Worm (Caenorhabditis elegans) whole organism, L2 larva: ENCODE measurements around the gene sir-2.1.

Source experiments
- C34F6.9 ChIP-seq: fragments of 150-350 bp; optimal IDR thresholded peaks from 2 replicates; lab custom pipeline; 2014; ENCODE audit warnings: missing biosample characterization, missing genetic modification characterization
- R02D3.7 ChIP-seq: fragments of 150-350 bp; optimal IDR thresholded peaks from 2 replicates; lab custom pipeline; 2014; ENCODE audit warnings: missing biosample characterization, missing genetic modification characterization
- Y55F3AM.14 ChIP-seq: fragments of 200-800 bp; sonication (Bioruptor generic); optimal IDR thresholded peaks from 2 replicates; lab custom pipeline; 2018; ENCODE audit warnings: mild to moderate bottlenecking, missing genetic modification characterization, missing compliant biosample characterization
- ZK546.5 ChIP-seq: sonication (generic microtip); optimal IDR thresholded peaks from 2 replicates; lab custom pipeline; 2017; ENCODE audit warnings: missing biosample characterization, missing genetic modification characterization
- alr-1 ChIP-seq: fragments of 150-350 bp; optimal IDR thresholded peaks from 2 replicates; lab custom pipeline; 2014; ENCODE audit warnings: missing biosample characterization, missing genetic modification characterization
- aly-2 ChIP-seq: fragments of 150-350 bp; optimal IDR thresholded peaks from 2 replicates; lab custom pipeline; 2014; ENCODE audit warnings: missing biosample characterization, missing genetic modification characterization
- ama-1 ChIP-seq: fragments of 150-350 bp; optimal IDR thresholded peaks from 2 replicates; lab custom pipeline; 2018; ENCODE audit warnings: inconsistent platforms
- blmp-1 ChIP-seq: sonication (generic microtip); optimal IDR thresholded peaks from 2 replicates; lab custom pipeline; 2017; ENCODE audit warnings: missing genetic modification characterization, mild to moderate bottlenecking, missing compliant biosample characterization, antibody characterized with exemption, moderate library complexity; ENCODE audit not compliant: insufficient read depth
- crh-2 ChIP-seq: sonication (generic microtip); optimal IDR thresholded peaks from 2 replicates; lab custom pipeline; 2017; ENCODE audit warnings: missing biosample characterization, missing genetic modification characterization
- dmd-4 ChIP-seq: sonication (generic microtip); optimal IDR thresholded peaks from 2 replicates; lab custom pipeline; 2017; ENCODE audit warnings: missing biosample characterization, missing genetic modification characterization
- egl-27 ChIP-seq: sonication (generic microtip); optimal IDR thresholded peaks from 3 replicates; lab custom pipeline; 2017; ENCODE audit warnings: missing biosample characterization, missing genetic modification reagents, missing genetic modification characterization
- gmeb-1 ChIP-seq: fragments of 150-350 bp; optimal IDR thresholded peaks from 2 replicates; lab custom pipeline; 2014; ENCODE audit warnings: missing biosample characterization, missing genetic modification characterization
- lin-13 ChIP-seq: fragments of 150-350 bp; optimal IDR thresholded peaks from 2 replicates; lab custom pipeline; 2014; ENCODE audit warnings: missing biosample characterization, missing genetic modification reagents, missing genetic modification characterization
- lsy-2 ChIP-seq, 2 experiments: fragments of 150-350 bp in 1 of 2; sonication (generic microtip) in 1 of 2; optimal IDR thresholded peaks; 2 replicates each; lab custom pipeline; 2014 to 2017; ENCODE audit warnings: missing biosample characterization in 2 of 2, missing genetic modification characterization in 2 of 2
- mdl-1 ChIP-seq, 2 experiments: fragments of 150-350 bp in 1 of 2; sonication (generic microtip) in 1 of 2; optimal IDR thresholded peaks; 2 replicates each; lab custom pipeline; 2017; ENCODE audit warnings: missing biosample characterization in 2 of 2, missing genetic modification characterization in 2 of 2
- nhr-10 ChIP-seq: sonication (generic microtip); optimal IDR thresholded peaks from 2 replicates; lab custom pipeline; 2017; ENCODE audit warnings: missing biosample characterization, missing genetic modification characterization
- nhr-11 ChIP-seq: fragments of 150-350 bp; optimal IDR thresholded peaks from 2 replicates; lab custom pipeline; 2014; ENCODE audit warnings: missing biosample characterization, missing genetic modification characterization
- nhr-129 ChIP-seq: fragments of 150-350 bp; optimal IDR thresholded peaks from 2 replicates; lab custom pipeline; 2014; ENCODE audit warnings: missing biosample characterization, missing genetic modification characterization
- nhr-21 ChIP-seq: fragments of 150-350 bp; optimal IDR thresholded peaks from 2 replicates; lab custom pipeline; 2014; ENCODE audit warnings: missing biosample characterization, missing genetic modification characterization
- nhr-23 ChIP-seq: fragments of 150-350 bp; optimal IDR thresholded peaks from 2 replicates; lab custom pipeline; 2014; ENCODE audit warnings: missing biosample characterization, missing genetic modification reagents, missing genetic modification characterization
- nhr-237 ChIP-seq: fragments of 150-350 bp; optimal IDR thresholded peaks from 2 replicates; lab custom pipeline; 2014; ENCODE audit warnings: missing biosample characterization, missing genetic modification characterization
- nhr-6 ChIP-seq: fragments of 150-350 bp; optimal IDR thresholded peaks from 2 replicates; lab custom pipeline; 2014; ENCODE audit warnings: missing biosample characterization, missing genetic modification characterization
- sem-4 ChIP-seq: fragments of 150-350 bp; optimal IDR thresholded peaks from 2 replicates; lab custom pipeline; 2014; ENCODE audit warnings: missing biosample characterization, missing genetic modification reagents, missing genetic modification characterization
- sma-9 ChIP-seq, 2 experiments: fragments of 150-350 bp in 1 of 2; sonication (generic microtip) in 1 of 2; optimal IDR thresholded peaks; 2 replicates each; lab custom pipeline; 2014 to 2016; ENCODE audit warnings: missing genetic modification characterization in 2 of 2, mild to moderate bottlenecking in 1 of 2, missing biosample characterization in 1 of 2, missing compliant biosample characterization in 1 of 2, missing genetic modification reagents in 1 of 2, moderate library complexity in 1 of 2
- snpc-4 ChIP-seq: fragments of 150-350 bp; optimal IDR thresholded peaks from 2 replicates; lab custom pipeline; 2014; ENCODE audit warnings: missing biosample characterization, missing genetic modification characterization
- unc-39 ChIP-seq: fragments of 150-350 bp; optimal IDR thresholded peaks from 2 replicates; lab custom pipeline; 2014; ENCODE audit warnings: missing biosample characterization, missing genetic modification characterization
- unc-55 ChIP-seq: fragments of 150-350 bp; sonication (generic microtip); optimal IDR thresholded peaks from 3 replicates; lab custom pipeline; 2014; ENCODE audit warnings: missing biosample characterization, missing genetic modification reagents, missing genetic modification characterization
- unc-62 ChIP-seq: fragments of 150-350 bp; optimal IDR thresholded peaks from 2 replicates; lab custom pipeline; 2014; ENCODE audit warnings: missing biosample characterization, missing genetic modification reagents, missing genetic modification characterization
- zag-1 ChIP-seq: fragments of 150-350 bp; optimal IDR thresholded peaks from 2 replicates; lab custom pipeline; 2014; ENCODE audit warnings: missing biosample characterization, missing genetic modification characterization
- ztf-1 ChIP-seq: fragments of 200-800 bp; sonication (Bioruptor generic); conservative IDR thresholded peaks from 2 replicates; pipeline ENCODE4 v1.3.6; 2022; ENCODE audit warnings: missing genetic modification characterization, missing compliant biosample characterization
- ztf-11 ChIP-seq: sonication (generic microtip); optimal IDR thresholded peaks from 2 replicates; lab custom pipeline; 2017; ENCODE audit warnings: missing biosample characterization, missing genetic modification characterization
- ztf-4 ChIP-seq: fragments of 150-350 bp; optimal IDR thresholded peaks from 2 replicates; lab custom pipeline; 2014; ENCODE audit warnings: missing biosample characterization, missing genetic modification characterization

The sir-2.1 gene

DNA sequence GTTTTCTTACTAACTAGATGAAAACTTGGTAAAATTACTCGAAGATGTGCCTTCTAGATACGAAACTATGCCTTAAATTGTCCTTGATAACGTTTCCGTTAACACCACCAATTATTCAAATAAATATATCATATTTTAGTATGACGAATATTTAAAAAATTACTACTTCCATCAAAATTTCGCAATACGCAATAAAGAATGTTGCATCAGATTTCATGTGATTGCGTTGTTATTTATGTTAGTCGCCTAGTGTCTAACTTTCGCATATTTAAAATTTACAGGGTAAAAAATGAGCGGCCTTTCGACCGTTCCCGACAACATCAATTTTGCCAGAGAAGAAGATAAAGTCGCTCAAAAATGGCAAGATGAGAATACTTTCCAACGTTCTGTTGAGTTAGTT is 2.3 kb upstream of the sir-2.1 start, which contains the start of gene iars-1:
iars-1 (plus strand) TSS at position 276 of the 400 bp plus-strand sequence.
- TF ChIP-seq crh-2 (tag; lab: Kevin White, UChicago) (no peak), unc-55 (GFP tag; lab: Kevin White, UChicago) (no peak), egl-27 (tag; lab: Kevin White, UChicago) (no peak), sem-4 (tag; lab: Kevin White, UChicago) (no peak), nhr-129 (tag; lab: Kevin White, UChicago) (peak; percentile 11)

DNA sequence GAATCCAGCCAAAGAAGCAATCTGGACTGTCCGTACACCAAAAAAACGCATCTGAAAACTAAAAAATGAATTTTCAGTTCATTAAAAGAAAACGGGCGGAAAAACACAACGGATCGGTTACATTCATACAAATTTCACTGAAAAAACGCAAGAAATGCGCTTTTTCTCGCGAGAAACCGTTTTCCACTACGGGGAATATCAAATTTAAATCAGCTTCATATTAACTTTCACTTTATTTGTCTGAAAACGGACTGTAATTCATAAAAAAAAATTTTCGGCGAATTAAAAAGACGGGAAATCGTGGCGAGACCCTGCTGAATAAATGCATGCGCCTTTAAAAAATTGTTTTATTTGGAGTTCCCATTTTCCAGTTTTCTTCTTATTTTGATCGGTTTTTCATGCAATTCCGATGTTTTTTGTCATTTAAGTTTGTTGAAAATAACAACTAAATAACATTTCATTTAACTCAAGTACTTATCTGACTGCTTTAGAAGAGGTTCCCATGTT is 1.8 kb upstream of the sir-2.1 start, which contains the start of gene pges-2:
pges-2 (minus strand) TSS at position 51 of the 507 bp plus-strand sequence.
- TF ChIP-seq C34F6.9 (tag; lab: Kevin White, UChicago) (peak; percentile 53), zag-1 (tag; lab: Kevin White, UChicago) (no peak), mdl-1 (tag; optimal IDR thresholded peaks at IDR 0.05; lab: Kevin White, UChicago) (no peak), nhr-237 (tag; lab: Kevin White, UChicago) (no peak), Y55F3AM.14 (no peak), unc-55 (GFP tag; lab: Kevin White, UChicago) (peak; percentile 58), nhr-21 (tag; lab: Kevin White, UChicago) (no peak), lsy-2 (tag; optimal IDR thresholded peaks at IDR 0.05; lab: Kevin White, UChicago) (peak in 1 of 2 experiments; percentile 62)
- TF ChIP-seq, all 48 proteins: peak for 3

DNA sequence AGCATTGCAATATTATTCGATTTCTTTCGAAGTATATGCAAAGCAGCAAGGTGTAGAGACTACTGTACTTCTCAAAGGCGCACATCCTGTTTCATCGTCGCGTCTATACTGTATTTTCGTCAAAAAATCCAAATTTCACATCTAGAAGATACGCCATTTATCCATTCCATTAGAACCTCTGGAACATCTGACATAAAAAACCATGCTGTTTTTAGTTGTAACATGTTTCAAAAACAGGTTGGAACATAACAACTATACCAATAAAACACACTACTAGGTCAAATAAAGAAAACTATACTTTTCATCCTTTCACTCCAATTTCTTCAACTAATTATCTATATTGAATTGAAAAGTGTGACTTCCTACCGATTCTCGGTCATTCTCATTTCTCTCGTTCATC is 5.7 kb downstream of the sir-2.1 start, which contains the start of gene ugt-59:
ugt-59 (plus strand) TSS at position 301 of the 400 bp plus-strand sequence.
- TF ChIP-seq blmp-1 (tag; lab: Kevin White, UChicago) (no peak), unc-39 (tag; lab: Kevin White, UChicago) (no peak), R02D3.7 (tag; lab: Kevin White, UChicago) (no peak), ztf-1 (GFP tag; lab: Robert Waterston, UW) (no peak), aly-2 (tag; lab: Kevin White, UChicago) (no peak), unc-62 (GFP tag; lab: Kevin White, UChicago) (no peak), nhr-6 (tag; lab: Kevin White, UChicago) (no peak), nhr-11 (no peak), ztf-4 (tag; lab: Kevin White, UChicago) (no peak), nhr-10 (tag; lab: Kevin White, UChicago) (no peak), ZK546.5 (no peak), nhr-21 (tag; lab: Kevin White, UChicago) (no peak), C34F6.9 (tag; lab: Kevin White, UChicago) (no peak)

DNA sequence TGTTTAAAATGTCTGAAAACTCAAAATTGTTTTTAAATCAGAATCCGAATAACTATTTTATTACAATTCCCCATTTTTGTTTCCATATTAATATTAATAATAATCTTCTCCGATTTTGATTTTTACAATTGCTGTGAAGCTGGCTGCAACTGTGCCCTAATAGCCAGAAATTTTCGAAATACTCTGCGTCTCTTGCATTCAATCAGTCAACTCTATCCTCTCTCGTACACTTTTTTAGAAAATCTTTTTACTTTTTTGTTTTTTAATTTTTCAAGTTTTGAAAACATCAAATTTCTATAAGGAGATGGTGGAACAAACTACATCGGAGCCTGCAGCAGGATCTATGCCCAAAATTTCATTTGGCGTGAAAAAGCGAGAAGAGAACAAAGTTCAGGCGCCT is 8.2 kb downstream of the sir-2.1 start, which contains the start of gene gkow-1:
gkow-1 (plus strand) TSS at position 301 of the 400 bp plus-strand sequence.
- peak; percentile 7 for TF ChIP-seq crh-2 (tag; lab: Kevin White, UChicago)
- TF ChIP-seq ama-1, result no peak
- TF ChIP-seq ztf-11 (tag; lab: Kevin White, UChicago), result no peak
- TF ChIP-seq unc-55 (GFP tag; lab: Kevin White, UChicago), result peak; percentile 39
- TF ChIP-seq dmd-4 (tag; lab: Kevin White, UChicago), result no peak
- no peak for TF ChIP-seq lin-13 (GFP tag; lab: Kevin White, UChicago)
- TF ChIP-seq R02D3.7 (tag; lab: Kevin White, UChicago), result no peak
- TF ChIP-seq C34F6.9 (tag; lab: Kevin White, UChicago), result peak; percentile 33

DNA sequence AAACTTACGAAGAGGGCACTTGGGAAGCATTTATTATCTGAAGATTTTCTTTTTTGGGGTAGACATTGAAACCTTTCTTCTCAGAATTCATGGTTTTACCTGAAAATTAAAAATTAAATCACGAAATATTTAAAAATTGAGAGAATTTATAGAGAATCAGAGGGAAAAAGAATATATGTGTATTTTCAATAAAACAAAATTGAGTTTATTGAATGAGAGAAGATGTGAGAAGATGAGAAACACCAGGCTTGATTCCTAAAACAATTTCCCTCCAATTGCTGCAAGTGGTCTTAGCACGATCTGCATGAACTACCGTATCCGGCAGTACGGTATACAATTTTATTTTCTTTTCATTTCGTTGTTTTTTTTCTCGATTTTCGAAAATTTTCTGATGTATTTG is 9.0 kb downstream of the sir-2.1 start, which contains the start of gene R11A8.1:
R11A8.1 (minus strand) TSS at position 101 of the 400 bp plus-strand sequence.
- no peak for TF ChIP-seq lsy-2 (tag; optimal IDR thresholded peaks at IDR 0.05; lab: Kevin White, UChicago)
- TF ChIP-seq, all 48 proteins: peak for 0

DNA sequence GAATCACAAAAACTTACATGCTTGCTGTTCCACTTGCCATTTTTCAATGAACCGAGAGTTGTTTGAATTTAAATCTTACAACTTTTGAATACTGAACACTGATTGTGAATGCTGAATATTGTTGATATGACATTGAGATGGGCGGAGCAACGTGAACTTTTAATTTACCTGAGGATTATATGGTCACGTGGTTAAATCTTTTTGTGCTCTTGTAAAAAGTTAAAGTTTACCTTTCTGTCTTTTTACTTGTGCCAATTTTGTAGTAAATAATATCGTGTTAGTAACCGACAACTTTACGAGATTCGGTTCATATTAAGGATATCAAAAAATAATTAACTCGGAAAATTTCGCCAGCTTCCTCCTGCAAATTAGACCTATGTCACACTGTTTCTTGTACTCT is 13.8 kb downstream of the sir-2.1 start, which contains the start of gene Y43C5B.2:
Y43C5B.2 (minus strand) TSS at position 101 of the 400 bp plus-strand sequence.
- TF ChIP-seq dmd-4 (tag; lab: Kevin White, UChicago), result no peak
- no peak for TF ChIP-seq alr-1 (tag; lab: Kevin White, UChicago)
- TF ChIP-seq snpc-4 (tag; lab: Kevin White, UChicago), result no peak
- TF ChIP-seq mdl-1 (tag; optimal IDR thresholded peaks at IDR 0.05; lab: Kevin White, UChicago), result no peak
- TF ChIP-seq unc-62 (GFP tag; lab: Kevin White, UChicago), result no peak
- no peak for TF ChIP-seq unc-55 (GFP tag; lab: Kevin White, UChicago)
- no peak for TF ChIP-seq gmeb-1 (tag; lab: Kevin White, UChicago)
- no peak for TF ChIP-seq nhr-23 (tag; lab: Kevin White, UChicago)
- no peak for TF ChIP-seq sem-4 (tag; lab: Kevin White, UChicago)
- TF ChIP-seq sma-9 (GFP tag; optimal IDR thresholded peaks at IDR 0.05; lab: Kevin White, UChicago), result no peak
- no peak for TF ChIP-seq sma-9 (tag; optimal IDR thresholded peaks at IDR 0.05; lab: Kevin White, UChicago)
- no peak for TF ChIP-seq nhr-21 (tag; lab: Kevin White, UChicago)
- TF ChIP-seq unc-39 (tag; lab: Kevin White, UChicago), result no peak
- no peak for TF ChIP-seq crh-2 (tag; lab: Kevin White, UChicago)
- TF ChIP-seq, all 48 proteins: peak for 0
